Worm (Caenorhabditis elegans): ENCODE data around the gene F23B2.10.

F23B2.10 gene

DNA sequence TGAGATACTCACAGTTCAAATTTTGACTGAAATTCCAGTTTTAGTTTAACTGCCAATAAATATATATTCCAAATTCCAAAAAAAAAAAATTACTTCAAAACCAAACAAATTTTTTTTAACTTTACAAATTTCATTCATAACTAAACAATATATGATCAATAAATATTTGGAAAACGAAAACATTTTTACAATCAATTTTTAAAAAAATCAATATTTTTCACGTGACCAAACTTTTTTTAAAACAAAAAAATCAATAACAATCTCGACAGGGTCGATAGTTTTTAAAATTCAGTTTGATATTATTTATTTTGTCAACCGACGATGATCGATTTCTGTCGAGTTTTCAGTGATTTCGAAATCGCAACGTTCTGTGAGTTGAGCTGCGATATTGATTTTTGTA, 4.0 kb downstream of the F23B2.10 start, which contains the start of gene F23B2.7:
Gene F23B2.7 (plus strand): TSS at position 301 of the 400 bp plus-strand sequence.
- TF ChIP-seq mls-2 (tag; optimal IDR thresholded peaks at IDR 0.05), result no peak
- no peak for TF ChIP-seq nhr-28 (tag; optimal IDR thresholded peaks at IDR 0.05)
- TF ChIP-seq pha-4 (tag; optimal IDR thresholded peaks at IDR 0.05), result no peak
- no peak for TF ChIP-seq sem-2 (GFP tag; optimal IDR thresholded peaks at IDR 0.05)
- no peak for TF ChIP-seq zip-8 (tag; optimal IDR thresholded peaks at IDR 0.05)

DNA sequence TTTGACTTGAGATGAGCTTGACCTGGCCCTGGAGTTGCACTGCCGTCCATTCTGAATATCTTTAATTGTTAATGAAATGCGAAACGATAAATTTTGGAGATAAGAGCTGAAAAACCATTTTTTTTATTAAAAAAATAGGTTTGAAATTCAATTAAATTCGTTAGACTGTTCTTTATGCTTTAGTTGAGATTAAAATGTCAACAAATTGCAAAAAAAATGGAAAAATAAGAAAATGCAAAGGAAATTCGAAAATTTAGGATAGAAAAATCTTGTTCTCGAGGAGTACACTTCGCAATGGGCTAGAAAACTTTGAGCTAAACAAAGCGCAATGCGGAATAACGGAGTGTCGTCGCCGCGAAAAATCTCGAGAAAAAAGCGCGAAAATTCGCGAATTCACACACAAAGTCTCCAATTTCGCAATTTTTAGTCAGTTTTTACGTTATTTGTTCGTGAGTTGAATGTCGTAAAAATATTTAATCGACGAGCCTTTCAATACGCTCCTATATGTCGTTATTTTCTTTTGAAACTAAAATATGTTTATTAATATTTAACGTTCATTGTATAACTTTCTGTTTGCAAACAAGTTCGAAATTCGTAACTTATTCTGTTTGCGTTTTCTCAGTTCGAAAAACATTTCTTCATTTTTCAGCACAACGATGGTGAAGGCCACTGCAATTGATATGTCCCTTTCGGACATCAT, 7.2 kb downstream of the F23B2.10 start, which contains the start of the genes rpb-12 and aly-2:
Gene rpb-12 (minus strand): TSS at position 51 of the 700 bp plus-strand sequence.
Gene aly-2 (plus strand): TSS at position 650 of the 700 bp plus-strand sequence.
- TF ChIP-seq tbx-8 (GFP tag; optimal IDR thresholded peaks at IDR 0.05) (no peak), pha-4 (tag; optimal IDR thresholded peaks at IDR 0.05) (peak; percentile 46), mep-1 (tag; optimal IDR thresholded peaks at IDR 0.05) (peak; percentile 4)

DNA sequence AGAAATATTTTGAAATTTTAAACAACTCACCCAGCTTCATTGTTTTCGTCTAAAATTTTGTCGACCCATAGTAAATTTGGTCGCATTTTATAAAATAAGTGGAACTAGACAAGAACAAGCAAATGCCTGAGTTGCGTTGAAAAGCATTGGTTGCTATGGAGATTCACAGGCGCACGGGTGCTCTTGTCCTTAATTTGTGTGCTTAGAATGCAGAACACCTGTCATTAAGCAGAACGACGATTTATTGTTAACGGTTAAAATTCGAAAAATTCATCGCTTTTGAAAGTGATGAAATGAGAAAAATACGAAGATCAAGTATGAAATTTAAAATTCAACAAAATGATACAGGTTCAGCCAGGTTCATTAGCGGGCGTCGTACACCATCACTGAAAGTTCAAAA, 8.1 kb downstream of the F23B2.10 start, which contains the start of gene daf-10:
Gene daf-10 (minus strand): TSS at position 101 of the 400 bp plus-strand sequence.
- TF ChIP-seq elt-3 (tag; optimal IDR thresholded peaks at IDR 0.05), result no peak
- no peak for TF ChIP-seq elt-1 (tag; optimal IDR thresholded peaks at IDR 0.05; ENCODE audit: borderline replicate concordance, insufficient read depth)
- TF ChIP-seq nhr-237 (tag; optimal IDR thresholded peaks at IDR 0.05), result no peak
- no peak for TF ChIP-seq ces-1 (GFP tag; optimal IDR thresholded peaks at IDR 0.05)

DNA sequence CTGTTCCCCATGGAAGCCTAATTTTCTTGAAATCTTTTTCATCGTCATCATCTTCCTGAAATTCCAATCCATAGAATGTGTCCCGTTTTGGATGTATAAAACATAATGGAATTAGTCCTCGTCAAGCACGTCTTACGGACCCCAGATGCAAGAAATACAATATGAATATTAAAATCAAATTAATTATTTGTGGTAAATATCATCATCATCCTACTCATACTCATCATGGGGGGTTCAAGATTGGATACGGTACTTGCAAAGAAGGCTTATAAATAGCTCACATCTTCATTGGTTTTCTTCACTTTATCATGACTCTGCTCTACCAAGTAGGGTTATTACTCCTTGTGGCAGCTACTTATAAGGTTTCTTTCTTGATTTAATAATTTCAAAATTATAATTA, 9.8 kb downstream of the F23B2.10 start, which contains the start of gene flp-1:
Gene flp-1 (plus strand): TSS at position 301 of the 400 bp plus-strand sequence.
- TF ChIP-seq ces-1 (GFP tag; optimal IDR thresholded peaks at IDR 0.05) (peak; percentile 70), unc-120 (tag; optimal IDR thresholded peaks at IDR 0.05; ENCODE audit: poor library complexity, severe bottlenecking) (no peak), nhr-76 (tag; optimal IDR thresholded peaks at IDR 0.05) (no peak), sem-2 (GFP tag; optimal IDR thresholded peaks at IDR 0.05) (no peak)

DNA sequence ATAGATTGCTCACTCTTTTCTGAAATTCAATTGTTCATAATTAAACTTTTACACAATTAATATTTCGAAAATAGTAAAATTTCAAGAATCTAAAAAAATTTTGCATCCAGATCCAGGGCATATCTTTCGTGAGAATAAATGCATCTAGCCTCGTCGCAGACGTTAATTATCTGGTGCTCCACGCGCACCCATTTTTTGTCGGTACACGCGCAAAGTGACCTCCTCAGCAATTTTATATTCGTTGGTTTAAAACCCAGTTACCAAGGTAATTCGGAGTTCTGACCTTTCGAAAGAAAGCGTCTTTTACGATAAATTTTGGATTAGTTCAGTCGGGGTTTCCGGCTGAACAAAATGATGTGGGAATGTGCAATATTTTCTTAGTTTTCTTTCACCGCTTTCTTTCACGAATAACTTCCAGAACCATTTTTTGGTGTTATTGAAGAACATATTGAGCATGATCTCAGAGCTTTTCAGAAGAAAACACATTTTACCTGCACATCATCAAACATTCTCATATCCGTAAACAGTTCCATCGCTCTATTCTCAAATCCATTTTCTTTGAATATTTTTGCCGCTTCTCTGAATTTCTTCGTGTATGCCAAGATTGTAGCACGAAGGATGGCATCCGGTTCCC, 13.9 kb downstream of the F23B2.10 start:
- TF ChIP-seq mab-5 (tag; optimal IDR thresholded peaks at IDR 0.05), result no peak
- TF ChIP-seq M03D4.4 (tag; optimal IDR thresholded peaks at IDR 0.05), result no peak
- TF ChIP-seq ztf-11 (tag; optimal IDR thresholded peaks at IDR 0.05), result no peak
- TF ChIP-seq lin-32 (GFP tag; optimal IDR thresholded peaks at IDR 0.05), result no peak
- TF ChIP-seq drap-1 (GFP tag; optimal IDR thresholded peaks at IDR 0.05), result no peak
- no peak for TF ChIP-seq ceh-83 (GFP tag; optimal IDR thresholded peaks at IDR 0.05)
- no peak for TF ChIP-seq cnd-1 (tag; optimal IDR thresholded peaks at IDR 0.05)
- TF ChIP-seq unc-120 (tag; optimal IDR thresholded peaks at IDR 0.05; ENCODE audit: poor library complexity, severe bottlenecking), result no peak
- TF ChIP-seq blmp-1 (tag; optimal IDR thresholded peaks at IDR 0.05), result no peak

DNA sequence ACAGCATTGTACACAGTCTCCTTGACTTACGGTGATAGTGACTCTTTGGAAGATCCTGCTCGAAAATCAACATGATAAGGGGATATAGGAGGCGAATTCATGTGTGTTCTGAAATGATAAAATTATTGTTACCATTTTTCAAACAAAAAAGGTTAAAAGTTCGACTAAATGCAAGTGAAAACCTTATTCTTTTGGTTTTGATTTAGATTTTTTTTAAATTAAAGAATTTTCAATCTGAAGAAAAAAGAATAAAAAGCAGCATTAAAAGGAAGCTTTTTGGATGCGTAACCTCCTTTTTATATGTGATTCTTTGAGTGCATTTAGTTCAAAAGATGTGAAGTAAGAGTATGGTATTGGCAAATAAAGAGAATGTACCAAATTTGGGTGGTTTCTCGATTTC, 18.8 kb downstream of the F23B2.10 start, which contains the start of gene delm-1:
Gene delm-1 (minus strand): TSS at position 101 of the 400 bp plus-strand sequence.
- no peak for TF ChIP-seq lin-32 (GFP tag; optimal IDR thresholded peaks at IDR 0.05)
- no peak for TF ChIP-seq mep-1 (tag; optimal IDR thresholded peaks at IDR 0.05)
- TF ChIP-seq sptf-1 (tag; optimal IDR thresholded peaks at IDR 0.05), result no peak
- TF ChIP-seq nhr-2 (tag; optimal IDR thresholded peaks at IDR 0.05), result no peak
- TF ChIP-seq lin-13 (tag; optimal IDR thresholded peaks at IDR 0.05), result no peak
- TF ChIP-seq nhr-12 (tag; optimal IDR thresholded peaks at IDR 0.05), result no peak
- TF ChIP-seq blmp-1 (tag; optimal IDR thresholded peaks at IDR 0.05), result no peak
- TF ChIP-seq mab-5 (tag; optimal IDR thresholded peaks at IDR 0.05), result no peak
- TF ChIP-seq zip-8 (tag; optimal IDR thresholded peaks at IDR 0.05), result no peak
- no peak for TF ChIP-seq elt-1 (tag; optimal IDR thresholded peaks at IDR 0.05; ENCODE audit: borderline replicate concordance, insufficient read depth)
- TF ChIP-seq pha-4 (tag; optimal IDR thresholded peaks at IDR 0.05), result no peak
- no peak for TF ChIP-seq M03D4.4 (tag; optimal IDR thresholded peaks at IDR 0.05)
- no peak for TF ChIP-seq snpc-4 (tag; optimal IDR thresholded peaks at IDR 0.05)
- TF ChIP-seq ceh-39 (tag; optimal IDR thresholded peaks at IDR 0.05), result no peak
- TF ChIP-seq ces-1 (GFP tag; optimal IDR thresholded peaks at IDR 0.05), result no peak
- no peak for TF ChIP-seq flh-1 (GFP tag; optimal IDR thresholded peaks at IDR 0.05)

Data from whole organism, mixed stage, embryonic.